Worm (Caenorhabditis elegans) whole organism, L3 larva: ENCODE measurements around the gene clec-141.

Experiments
- ceh-9 ChIP-seq: sonication (generic microtip); optimal IDR thresholded peaks from 2 replicates; lab custom pipeline; 2018; ENCODE audit warnings: missing biosample characterization, missing genetic modification characterization
- egl-27 ChIP-seq: sonication (generic microtip); optimal IDR thresholded peaks from 4 replicates; lab custom pipeline; 2017; ENCODE audit warnings: missing biosample characterization, missing genetic modification reagents, missing genetic modification characterization
- elt-3 ChIP-seq, 3 experiments: fragments of 150-350 bp in 1 of 3; sonication (generic microtip) in 2 of 3; optimal IDR thresholded peaks; 2 replicates in 2 of 3; 4 replicates in 1 of 3; lab custom pipeline; 2014 to 2017; ENCODE audit warnings: missing biosample characterization in 3 of 3, missing genetic modification characterization in 3 of 3
- nfya-1 ChIP-seq: sonication (generic microtip); optimal IDR thresholded peaks from 2 replicates; lab custom pipeline; 2017; ENCODE audit warnings: missing genetic modification characterization, mild to moderate bottlenecking, missing compliant biosample characterization, antibody characterized with exemption, moderate library complexity; ENCODE audit not compliant: insufficient read depth
- nhr-12 ChIP-seq: fragments of 150-350 bp; optimal IDR thresholded peaks from 2 replicates; lab custom pipeline; 2014; ENCODE audit warnings: missing biosample characterization, missing genetic modification characterization
- nhr-76 ChIP-seq: fragments of 150-350 bp; sonication (generic microtip); optimal IDR thresholded peaks from 5 replicates; lab custom pipeline; 2014; ENCODE audit warnings: missing biosample characterization, missing genetic modification characterization
- nhr-77 ChIP-seq: fragments of 150-350 bp; optimal IDR thresholded peaks from 2 replicates; lab custom pipeline; 2014; ENCODE audit warnings: missing biosample characterization, missing genetic modification characterization
- snpc-4 ChIP-seq: fragments of 150-350 bp; optimal IDR thresholded peaks from 2 replicates; lab custom pipeline; 2014; ENCODE audit warnings: missing biosample characterization, missing genetic modification characterization
- ztf-11 ChIP-seq: fragments of 150-350 bp; optimal IDR thresholded peaks from 2 replicates; lab custom pipeline; 2014; ENCODE audit warnings: missing biosample characterization, missing genetic modification characterization

DNA sequence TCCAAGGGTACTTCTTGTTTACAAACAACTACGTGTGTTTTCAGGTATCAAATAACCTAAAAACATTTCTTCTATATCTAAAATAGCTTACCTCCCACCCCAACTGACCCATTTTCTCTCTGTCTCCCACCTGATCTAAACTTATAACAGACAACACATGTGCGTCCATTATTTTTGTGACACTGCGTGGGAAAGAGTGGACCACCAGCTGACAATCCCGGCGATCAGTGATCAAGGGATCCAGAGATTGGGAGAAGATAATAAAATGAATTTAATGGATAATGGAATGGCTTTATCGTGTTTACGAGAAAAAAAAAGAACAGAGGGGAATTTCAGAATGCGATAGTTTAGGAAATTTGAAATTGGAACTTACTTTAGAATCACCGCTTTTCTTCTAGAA, 41.8 kb upstream of the clec-141 start:
- TF ChIP-seq nhr-76 (tag; lab: Kevin White, UChicago) (no peak), nhr-12 (tag; lab: Kevin White, UChicago) (no peak), snpc-4 (tag; lab: Kevin White, UChicago) (no peak), egl-27 (tag; lab: Kevin White, UChicago) (no peak), nfya-1 (tag; lab: Kevin White, UChicago) (no peak), elt-3 (tag; optimal IDR thresholded peaks at IDR 0.05; lab: Kevin White, UChicago) (no peak), nhr-77 (no peak), ceh-9 (tag; lab: Kevin White, UChicago) (no peak), ztf-11 (no peak)
